Worm (Caenorhabditis elegans): ENCODE measurements around the gene F13H10.6.

DNA sequence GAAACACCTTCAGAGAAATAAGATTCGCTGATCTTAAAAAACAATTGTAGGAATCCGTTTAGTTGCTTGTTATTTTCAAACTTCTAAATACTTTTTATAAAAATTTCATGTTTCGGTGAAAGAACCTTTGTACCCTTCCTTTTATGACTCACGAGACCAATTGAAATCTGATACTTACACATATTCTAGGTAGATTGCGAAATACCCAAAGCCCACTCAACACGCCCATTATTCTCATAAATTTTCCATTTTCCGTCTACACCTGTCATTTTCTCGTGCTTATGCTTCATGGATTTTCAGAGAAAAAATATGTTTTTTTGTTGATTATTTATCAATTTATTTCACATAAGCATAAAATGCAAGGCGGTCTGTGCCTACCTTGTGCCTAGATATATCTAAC is 2.7 kb upstream of the F13H10.6 start:
- TF ChIP-seq Y55F3AM.14 (GFP tag; optimal IDR thresholded peaks at IDR 0.05) (no peak), ztf-4 (tag; optimal IDR thresholded peaks at IDR 0.05) (no peak), fos-1 (tag; optimal IDR thresholded peaks at IDR 0.05) (no peak)

All from whole organism, L2 larva.